Fruit fly (Drosophila melanogaster): ENCODE data around the gene capt.

The capt gene

dm6 chr2L:1157679-1158518 lies at the start of gene capt (continued):
- TF ChIP-seq CG8359 (GFP tag; optimal IDR thresholded peaks at IDR 0.05; ENCODE audit: borderline replicate concordance) (no peak), CG7372 (GFP tag; IDR thresholded peaks at IDR 0.05) (peak; percentile 39; the same call in 1 of the 2 replicates), CG4820 (GFP tag; optimal IDR thresholded peaks at IDR 0.05) (peak; percentile 16), usp (GFP tag; optimal IDR thresholded peaks at IDR 0.05) (no peak), CG12769 (tag; optimal IDR thresholded peaks at IDR 0.05) (no peak), H15 (GFP tag; IDR thresholded peaks at IDR 0.05) (no peak), Trl (optimal IDR thresholded peaks at IDR 0.05) (peak in 1 of 2 experiments; percentile 30), Trl (GFP tag; optimal IDR thresholded peaks at IDR 0.05) (no peak), CG2129 (GFP tag; IDR thresholded peaks at IDR 0.05; ENCODE audit: partially characterized antibody) (no peak), CG18262 (tag; optimal IDR thresholded peaks at IDR 0.05) (peak; percentile 39), Chrac-16 (GFP tag; optimal IDR thresholded peaks at IDR 0.05) (peak; percentile 39), Dek (tag; optimal IDR thresholded peaks at IDR 0.05) (peak; percentile 26), CG42726 (GFP tag; IDR thresholded peaks at IDR 0.05; ENCODE audit: partially characterized antibody) (peak; percentile 52; the same call in 1 of the 2 replicates), kay (GFP tag; optimal IDR thresholded peaks at IDR 0.05) (peak; percentile 69), CG7556 (GFP tag; optimal IDR thresholded peaks at IDR 0.05) (no peak), dysf (GFP tag; IDR thresholded peaks at IDR 0.05) (peak; percentile 61; the same call in 1 of the 3 replicates), HHEX (GFP tag; optimal IDR thresholded peaks at IDR 0.05) (no peak), stwl (tag; optimal IDR thresholded peaks at IDR 0.05) (no peak), C15 (GFP tag; IDR thresholded peaks at IDR 0.05) (no peak), CG7928 (GFP tag; optimal IDR thresholded peaks at IDR 0.05) (no peak), az2 (GFP tag; optimal IDR thresholded peaks at IDR 0.05) (no peak), Asciz (GFP tag; optimal IDR thresholded peaks at IDR 0.05) (no peak), Ets97D (GFP tag; optimal IDR thresholded peaks at IDR 0.05) (no peak), mld (GFP tag; IDR thresholded peaks at IDR 0.05; ENCODE audit: partially characterized antibody) (no peak), CG2199 (GFP tag; IDR thresholded peaks at IDR 0.05) (no peak), Myb (GFP tag; optimal IDR thresholded peaks at IDR 0.05) (peak; percentile 10), Usf (GFP tag; optimal IDR thresholded peaks at IDR 0.05) (no peak), CG9817 (tag; optimal IDR thresholded peaks at IDR 0.05) (peak; percentile 45), CG6254 (GFP tag; optimal IDR thresholded peaks at IDR 0.05) (no peak), dmrt99B (tag; optimal IDR thresholded peaks at IDR 0.05) (no peak), CG4282 (GFP tag; optimal IDR thresholded peaks at IDR 0.05) (no peak), gro (GFP tag; optimal IDR thresholded peaks at IDR 0.05) (peak; percentile 3), GATAe (GFP tag; conservative IDR thresholded peaks at IDR 0.05) (no peak), Eip74EF (GFP tag; optimal IDR thresholded peaks at IDR 0.05) (no peak), CG2712 (tag; optimal IDR thresholded peaks at IDR 0.05) (peak; percentile 24), CG31388 (GFP tag; optimal IDR thresholded peaks at IDR 0.05) (no peak), NC2α (GFP tag; optimal IDR thresholded peaks at IDR 0.05) (no peak), CG6683 (GFP tag; optimal IDR thresholded peaks at IDR 0.05) (no peak), org-1 (GFP tag; optimal IDR thresholded peaks at IDR 0.05) (no peak), maf-S (GFP tag; optimal IDR thresholded peaks at IDR 0.05) (no peak), MBD-R2 (GFP tag; IDR thresholded peaks at IDR 0.05) (peak; percentile 22; the same call in 1 of the 2 replicates), Mrtf (GFP tag; IDR thresholded peaks at IDR 0.05) (no peak), Xrp1 (GFP tag; IDR thresholded peaks at IDR 0.05) (peak; percentile 18; the same call in 1 of the 2 replicates), HLHmδ (GFP tag; optimal IDR thresholded peaks at IDR 0.05) (no peak), lov (optimal IDR thresholded peaks at IDR 0.05) (no peak), lov (GFP tag; IDR thresholded peaks at IDR 0.05) (no peak), CG14667 (GFP tag; IDR thresholded peaks at IDR 0.05) (no peak), CG3838 (GFP tag; optimal IDR thresholded peaks at IDR 0.05) (no peak), Jarid2 (GFP tag; optimal IDR thresholded peaks at IDR 0.05) (no peak)
